Worm (Caenorhabditis elegans): Measurements from ENCODE around the gene C48B4.10.

Gene C48B4.10

ce11 chrIII:9597044-9597443, 32.7 kb upstream of the C48B4.10 start, which contains the start of gene C48B4.12:
C48B4.12 (plus strand) TSS chrIII:9597344.
- TF ChIP-seq nhr-28 (tag; optimal IDR thresholded peaks at IDR 0.05) (no peak), nfya-1 (tag; optimal IDR thresholded peaks at IDR 0.05; ENCODE audit: insufficient read depth) (no peak), daf-12 (tag; optimal IDR thresholded peaks at IDR 0.05) (no peak), nhr-12 (tag; optimal IDR thresholded peaks at IDR 0.05) (no peak), skn-1 (tag; optimal IDR thresholded peaks at IDR 0.05) (no peak), hmg-11 (tag; optimal IDR thresholded peaks at IDR 0.05) (no peak), ztf-11 (tag; optimal IDR thresholded peaks at IDR 0.05) (no peak), egl-5 (tag; optimal IDR thresholded peaks at IDR 0.05) (no peak), jun-1 (tag; optimal IDR thresholded peaks at IDR 0.05) (no peak), pqm-1 (tag; optimal IDR thresholded peaks at IDR 0.05) (no peak), ceh-82 (tag; optimal IDR thresholded peaks at IDR 0.05) (no peak), ama-1 (optimal IDR thresholded peaks at IDR 0.05) (no peak), mdl-1 (tag; optimal IDR thresholded peaks at IDR 0.05) (no peak), elt-3 (tag; optimal IDR thresholded peaks at IDR 0.05) (no peak), nhr-67 (tag; optimal IDR thresholded peaks at IDR 0.05) (no peak), unc-39 (tag; optimal IDR thresholded peaks at IDR 0.05) (no peak), egl-27 (tag; optimal IDR thresholded peaks at IDR 0.05) (no peak), aly-2 (tag; optimal IDR thresholded peaks at IDR 0.05) (no peak)

- TF ChIP-seq fkh-2 (tag; optimal IDR thresholded peaks at IDR 0.05) (no peak), egl-27 (tag; optimal IDR thresholded peaks at IDR 0.05) (no peak), ceh-9 (tag; optimal IDR thresholded peaks at IDR 0.05) (no peak), nhr-11 (tag; optimal IDR thresholded peaks at IDR 0.05) (no peak), sea-2 (GFP tag; optimal IDR thresholded peaks at IDR 0.05) (no peak), nhr-43 (tag; optimal IDR thresholded peaks at IDR 0.05; ENCODE audit: poor library complexity, severe bottlenecking) (no peak), nfya-1 (tag; optimal IDR thresholded peaks at IDR 0.05; ENCODE audit: insufficient read depth) (no peak), jun-1 (tag; optimal IDR thresholded peaks at IDR 0.05) (no peak), ceh-16 (tag; optimal IDR thresholded peaks at IDR 0.05) (no peak), tbx-2 (tag; optimal IDR thresholded peaks at IDR 0.05) (no peak), nhr-23 (tag; optimal IDR thresholded peaks at IDR 0.05) (no peak), nhr-25 (tag; optimal IDR thresholded peaks at IDR 0.05) (no peak), ztf-11 (tag; optimal IDR thresholded peaks at IDR 0.05) (no peak), lin-15B (tag; optimal IDR thresholded peaks at IDR 0.05) (no peak), mdl-1 (tag; optimal IDR thresholded peaks at IDR 0.05) (no peak), ceh-28 (tag; optimal IDR thresholded peaks at IDR 0.05) (no peak), skn-1 (tag; optimal IDR thresholded peaks at IDR 0.05) (no peak), elt-3 (tag; optimal IDR thresholded peaks at IDR 0.05) (no peak), pqm-1 (tag; optimal IDR thresholded peaks at IDR 0.05) (no peak), unc-62 (GFP tag; optimal IDR thresholded peaks at IDR 0.05) (no peak)
Observed at ce11 chrIII:9595563-9595962, 31.3 kb upstream of the C48B4.10 start, which contains the start of gene rom-2. rom-2 (minus strand) TSS chrIII:9595663.

ce11 chrIII:9592118-9592517, 27.8 kb upstream of the C48B4.10 start, which contains the start of gene acox-1.5:
acox-1.5 (minus strand) TSS chrIII:9592192.
- no peak for TF ChIP-seq hmg-11 (tag; optimal IDR thresholded peaks at IDR 0.05)
- peak; percentile 80 for TF ChIP-seq elt-2 (tag; optimal IDR thresholded peaks at IDR 0.05)
- TF ChIP-seq jun-1 (tag; optimal IDR thresholded peaks at IDR 0.05) = peak; percentile 36
- peak; percentile 84 for TF ChIP-seq pqm-1 (tag; optimal IDR thresholded peaks at IDR 0.05)

ce11 chrIII:9590212-9590611, 25.9 kb upstream of the C48B4.10 start:
- no peak for TF ChIP-seq egl-27 (tag; optimal IDR thresholded peaks at IDR 0.05)
- TF ChIP-seq nhr-23 (tag; optimal IDR thresholded peaks at IDR 0.05) = no peak
- no peak for TF ChIP-seq ceh-28 (tag; optimal IDR thresholded peaks at IDR 0.05)
- no peak for TF ChIP-seq nhr-11 (tag; optimal IDR thresholded peaks at IDR 0.05)
- no peak for TF ChIP-seq ceh-9 (tag; optimal IDR thresholded peaks at IDR 0.05)
- TF ChIP-seq elt-2 (tag; optimal IDR thresholded peaks at IDR 0.05) = peak; percentile 93
- no peak for TF ChIP-seq lin-39 (tag; optimal IDR thresholded peaks at IDR 0.05)
- peak; percentile 87 for TF ChIP-seq pqm-1 (tag; optimal IDR thresholded peaks at IDR 0.05)
- no peak for TF ChIP-seq elt-1 (tag; optimal IDR thresholded peaks at IDR 0.05)
- no peak for TF ChIP-seq egl-5 (tag; optimal IDR thresholded peaks at IDR 0.05)
- TF ChIP-seq skn-1 (tag; optimal IDR thresholded peaks at IDR 0.05) = no peak
- no peak for TF ChIP-seq sea-2 (GFP tag; optimal IDR thresholded peaks at IDR 0.05)
- TF ChIP-seq lsy-12 (tag; optimal IDR thresholded peaks at IDR 0.05) = no peak
- TF ChIP-seq pha-4 (tag; optimal IDR thresholded peaks at IDR 0.05) = peak; percentile 22
- no peak for TF ChIP-seq ceh-82 (tag; optimal IDR thresholded peaks at IDR 0.05)
- no peak for TF ChIP-seq elt-3 (tag; optimal IDR thresholded peaks at IDR 0.05)
- peak; percentile 34 for TF ChIP-seq jun-1 (tag; optimal IDR thresholded peaks at IDR 0.05)
- no peak for TF ChIP-seq ama-1 (optimal IDR thresholded peaks at IDR 0.05)

Data from whole organism, L3 larva.